Worm (Caenorhabditis elegans) whole organism, late embryonic: Measurements from ENCODE around the gene Y54G2A.76.
A peak's percentile ranks its signal among the peaks of the same experiment; 100 is the strongest.

Experiments
- C08G9.2 ChIP-seq: sonication (generic microtip); optimal IDR thresholded peaks from 2 replicates; lab custom pipeline; 2016; ENCODE audit warnings: mild to moderate bottlenecking, missing genetic modification characterization, moderate library complexity, missing compliant biosample characterization
- K09A11.1 ChIP-seq: sonication (generic microtip); optimal IDR thresholded peaks from 2 replicates; lab custom pipeline; 2017; ENCODE audit warnings: antibody characterized with exemption, mild to moderate bottlenecking, missing genetic modification characterization, missing compliant biosample characterization; ENCODE audit not compliant: insufficient read depth
- T23F11.4 ChIP-seq: fragments of 200-800 bp; sonication (Bioruptor generic); optimal IDR thresholded peaks from 2 replicates; lab custom pipeline; 2018; ENCODE audit warnings: mild to moderate bottlenecking, missing genetic modification characterization, missing compliant biosample characterization
- Y22D7AL.16 ChIP-seq: sonication (generic microtip); optimal IDR thresholded peaks from 2 replicates; lab custom pipeline; 2016; ENCODE audit warnings: missing genetic modification characterization, missing compliant biosample characterization
- ama-1 ChIP-seq: fragments of 150-350 bp; optimal IDR thresholded peaks from 2 replicates; lab custom pipeline; 2014
- ceh-18 ChIP-seq: sonication (generic microtip); optimal IDR thresholded peaks from 2 replicates; lab custom pipeline; 2016; ENCODE audit warnings: missing genetic modification characterization, missing compliant biosample characterization
- ceh-19 ChIP-seq: fragments of 200-800 bp; sonication (Bioruptor generic); optimal IDR thresholded peaks from 2 replicates; lab custom pipeline; 2018; ENCODE audit warnings: mild to moderate bottlenecking, missing genetic modification characterization, missing compliant biosample characterization
- ceh-31 ChIP-seq: sonication (generic microtip); optimal IDR thresholded peaks from 2 replicates; lab custom pipeline; 2016; ENCODE audit warnings: missing genetic modification characterization, missing compliant biosample characterization
- ceh-48 ChIP-seq: sonication (generic microtip); optimal IDR thresholded peaks from 2 replicates; lab custom pipeline; 2016; ENCODE audit warnings: missing genetic modification characterization, inconsistent platforms, missing compliant biosample characterization
- ceh-9 ChIP-seq: sonication (generic microtip); optimal IDR thresholded peaks from 2 replicates; lab custom pipeline; 2016; ENCODE audit warnings: mild to moderate bottlenecking, missing genetic modification characterization, inconsistent platforms, missing compliant biosample characterization
- dve-1 ChIP-seq: sonication (generic microtip); optimal IDR thresholded peaks from 2 replicates; lab custom pipeline; 2017; ENCODE audit warnings: antibody characterized with exemption, mild to moderate bottlenecking, missing genetic modification characterization, missing compliant biosample characterization
- fax-1 ChIP-seq: sonication (generic microtip); optimal IDR thresholded peaks from 2 replicates; lab custom pipeline; 2016; ENCODE audit warnings: missing genotype, missing genetic modification characterization, missing compliant biosample characterization
- fkh-6 ChIP-seq: sonication (generic microtip); optimal IDR thresholded peaks from 2 replicates; lab custom pipeline; 2016; ENCODE audit warnings: missing genetic modification characterization, missing compliant biosample characterization
- gmeb-2 ChIP-seq: sonication (generic microtip); optimal IDR thresholded peaks from 2 replicates; lab custom pipeline; 2016; ENCODE audit warnings: missing genetic modification characterization, inconsistent platforms, missing compliant biosample characterization
- hlh-15 ChIP-seq: sonication (generic microtip); optimal IDR thresholded peaks from 2 replicates; lab custom pipeline; 2016; ENCODE audit warnings: missing genetic modification characterization, missing compliant biosample characterization
- hlh-8 ChIP-seq: sonication (generic microtip); optimal IDR thresholded peaks from 2 replicates; lab custom pipeline; 2016; ENCODE audit warnings: missing genotype, missing genetic modification characterization, missing compliant biosample characterization
- lim-6 ChIP-seq: sonication (generic microtip); optimal IDR thresholded peaks from 2 replicates; lab custom pipeline; 2016; ENCODE audit warnings: missing genetic modification characterization, missing compliant biosample characterization
- lin-11 ChIP-seq: fragments of 200-800 bp; sonication (Bioruptor generic); optimal IDR thresholded peaks from 2 replicates; lab custom pipeline; 2018; ENCODE audit warnings: mild to moderate bottlenecking, missing genetic modification characterization, missing compliant biosample characterization
- madf-2 ChIP-seq: sonication (generic microtip); optimal IDR thresholded peaks from 2 replicates; lab custom pipeline; 2017; ENCODE audit warnings: missing genetic modification characterization, missing compliant biosample characterization
- mec-3 ChIP-seq: sonication (generic microtip); optimal IDR thresholded peaks from 2 replicates; lab custom pipeline; 2016; ENCODE audit warnings: borderline replicate concordance, missing genetic modification characterization, missing compliant biosample characterization
- nhr-232 ChIP-seq: sonication (generic microtip); optimal IDR thresholded peaks from 2 replicates; lab custom pipeline; 2016; ENCODE audit warnings: missing genetic modification characterization, missing compliant biosample characterization
- pag-3 ChIP-seq: sonication (generic microtip); optimal IDR thresholded peaks from 2 replicates; lab custom pipeline; 2016; ENCODE audit warnings: missing compliant biosample characterization, missing genetic modification characterization, borderline replicate concordance
- pax-1 ChIP-seq: fragments of 150-350 bp; optimal IDR thresholded peaks from 2 replicates; lab custom pipeline; 2014; ENCODE audit warnings: missing biosample characterization, missing genetic modification characterization
- pha-2 ChIP-seq: sonication (generic microtip); optimal IDR thresholded peaks from 2 replicates; lab custom pipeline; 2017; ENCODE audit warnings: mild to moderate bottlenecking, missing genetic modification characterization, missing compliant biosample characterization
- pha-4 ChIP-seq: fragments of 150-350 bp; optimal IDR thresholded peaks from 2 replicates; lab custom pipeline; 2018; ENCODE audit warnings: missing biosample characterization, missing genetic modification reagents, missing genetic modification characterization
- pqm-1 ChIP-seq: sonication (generic microtip); optimal IDR thresholded peaks from 2 replicates; lab custom pipeline; 2016; ENCODE audit warnings: missing genetic modification characterization, missing compliant biosample characterization
- pros-1 ChIP-seq: fragments of 150-350 bp; optimal IDR thresholded peaks from 2 replicates; lab custom pipeline; 2014; ENCODE audit warnings: missing biosample characterization, missing genetic modification reagents, missing genetic modification characterization
- ref-2 ChIP-seq: sonication (generic microtip); optimal IDR thresholded peaks from 2 replicates; lab custom pipeline; 2016; ENCODE audit warnings: missing genetic modification characterization, missing compliant biosample characterization
- rnt-1 ChIP-seq: sonication (generic microtip); optimal IDR thresholded peaks from 2 replicates; lab custom pipeline; 2016; ENCODE audit warnings: missing genetic modification characterization, missing compliant biosample characterization
- sox-2 ChIP-seq: fragments of 200-800 bp; sonication (Bioruptor generic); IDR thresholded peaks from 2 replicates; pipeline ENCODE4 v1.3.6; 2022; ENCODE audit warnings: missing genetic modification reagents, missing genetic modification characterization, missing compliant biosample characterization
- sox-4 ChIP-seq: sonication (generic microtip); optimal IDR thresholded peaks from 2 replicates; lab custom pipeline; 2017; ENCODE audit warnings: mild to moderate bottlenecking, missing genetic modification characterization, inconsistent platforms, missing compliant biosample characterization
- tbx-2 ChIP-seq: sonication (generic microtip); optimal IDR thresholded peaks from 2 replicates; lab custom pipeline; 2016; ENCODE audit warnings: missing genetic modification characterization, missing compliant biosample characterization
- ttx-3 ChIP-seq: sonication (generic microtip); optimal IDR thresholded peaks from 2 replicates; lab custom pipeline; 2016; ENCODE audit warnings: missing genetic modification reagents, missing genetic modification characterization, missing compliant biosample characterization
- unc-3 ChIP-seq, 2 experiments: fragments of 200-800 bp in 1 of 2; sonication (Bioruptor generic) in 1 of 2; sonication (generic microtip) in 1 of 2; conservative IDR thresholded peaks in 1 of 2; optimal IDR thresholded peaks in 1 of 2; 2 replicates each; pipeline versions ENCODE4 v1.3.6 to Lab custom; 2016 to 2022; ENCODE audit warnings: missing compliant biosample characterization in 2 of 2, missing genetic modification characterization in 2 of 2, missing genetic modification reagents in 1 of 2
- unc-42 ChIP-seq: sonication (generic microtip); optimal IDR thresholded peaks from 2 replicates; lab custom pipeline; 2016; ENCODE audit warnings: missing genotype, missing genetic modification characterization, missing compliant biosample characterization
- unc-55 ChIP-seq: sonication (generic microtip); optimal IDR thresholded peaks from 2 replicates; lab custom pipeline; 2017; ENCODE audit warnings: missing biosample characterization, missing genetic modification reagents, missing genetic modification characterization
- unc-86 ChIP-seq: sonication (generic microtip); optimal IDR thresholded peaks from 2 replicates; lab custom pipeline; 2016; ENCODE audit warnings: missing genetic modification characterization, missing compliant biosample characterization

The Y54G2A.76 gene

DNA sequence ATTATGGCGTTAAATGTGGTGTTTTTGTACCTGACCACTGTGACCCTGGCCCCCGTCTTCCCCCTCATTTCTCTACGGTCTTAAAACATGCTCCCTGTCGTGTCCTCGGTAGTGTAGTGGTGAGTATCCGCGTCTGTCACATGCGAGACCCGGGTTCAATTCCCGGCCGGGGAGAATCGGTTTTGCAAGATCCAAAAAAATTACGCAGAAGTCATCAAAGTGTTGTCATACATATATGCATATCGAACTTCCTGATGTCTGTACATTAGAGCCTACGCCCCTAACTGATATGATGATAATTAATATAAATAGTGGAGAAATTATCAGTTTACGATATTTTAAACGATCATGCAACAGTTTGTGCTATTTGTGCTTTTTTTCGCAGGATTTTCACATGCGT lies 3.7 kb upstream of the Y54G2A.76 start, which contains the start of gene Y54G2A.45 (continued):
- TF ChIP-seq ref-2 (tag; lab: Kevin White, UChicago) (peak; percentile 46), fax-1 (tag; lab: Kevin White, UChicago) (no peak), C08G9.2 (tag; lab: Kevin White, UChicago) (no peak), mec-3 (tag; lab: Kevin White, UChicago) (no peak), pha-2 (tag; lab: Kevin White, UChicago) (no peak), ceh-31 (tag; lab: Kevin White, UChicago) (no peak), ama-1 (no peak), lin-11 (tag; lab: Kevin White, UChicago) (no peak), unc-3 (GFP tag; conservative IDR thresholded peaks at IDR 0.05; lab: Robert Waterston, UW) (no peak), unc-3 (tag; optimal IDR thresholded peaks at IDR 0.05; lab: Kevin White, UChicago) (no peak), K09A11.1 (tag; lab: Kevin White, UChicago) (peak; percentile 5), unc-86 (tag; lab: Kevin White, UChicago) (peak; percentile 51), pha-4 (no peak), nhr-232 (tag; lab: Kevin White, UChicago) (peak; percentile 47), unc-55 (GFP tag; lab: Kevin White, UChicago) (no peak), tbx-2 (peak; percentile 44), lim-6 (tag; lab: Kevin White, UChicago) (no peak), ttx-3 (tag; lab: Kevin White, UChicago) (peak; percentile 37), dve-1 (tag; lab: Kevin White, UChicago) (peak; percentile 75), T23F11.4 (peak; percentile 17), ceh-19 (GFP tag; lab: Kevin White, UChicago) (no peak), Y22D7AL.16 (tag; lab: Kevin White, UChicago) (peak; percentile 49), rnt-1 (tag; lab: Kevin White, UChicago) (no peak), unc-42 (tag; lab: Kevin White, UChicago) (no peak), sox-4 (tag; lab: Kevin White, UChicago) (peak; percentile 22), sox-2 (no peak)

DNA sequence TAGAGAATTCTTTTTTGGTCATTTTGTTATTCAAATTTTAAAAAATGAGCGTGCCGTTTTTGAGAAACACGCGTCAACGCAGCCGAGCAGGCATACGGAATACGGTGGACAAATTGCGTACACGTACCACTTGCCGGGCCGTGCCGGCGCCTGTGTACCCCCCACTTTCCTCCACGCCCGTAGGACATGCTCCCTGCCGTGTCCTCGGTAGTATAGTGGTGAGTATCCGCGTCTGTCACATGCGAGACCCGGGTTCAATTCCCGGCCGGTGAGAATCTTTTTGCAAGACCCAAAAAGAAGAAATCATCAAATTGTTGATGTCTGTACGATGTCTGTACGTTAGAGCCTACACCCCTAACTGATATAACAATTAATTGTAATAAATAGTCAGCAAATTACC lies 1.1 kb upstream of the Y54G2A.76 start:
- no peak for TF ChIP-seq unc-55 (GFP tag; lab: Kevin White, UChicago)
- TF ChIP-seq fkh-6 (tag; lab: Kevin White, UChicago) = no peak
- no peak for TF ChIP-seq gmeb-2 (tag; lab: Kevin White, UChicago)
- TF ChIP-seq pag-3 (tag; lab: Kevin White, UChicago) = no peak
- TF ChIP-seq sox-2 = no peak
- TF ChIP-seq, all 69 proteins: peak for 0

DNA sequence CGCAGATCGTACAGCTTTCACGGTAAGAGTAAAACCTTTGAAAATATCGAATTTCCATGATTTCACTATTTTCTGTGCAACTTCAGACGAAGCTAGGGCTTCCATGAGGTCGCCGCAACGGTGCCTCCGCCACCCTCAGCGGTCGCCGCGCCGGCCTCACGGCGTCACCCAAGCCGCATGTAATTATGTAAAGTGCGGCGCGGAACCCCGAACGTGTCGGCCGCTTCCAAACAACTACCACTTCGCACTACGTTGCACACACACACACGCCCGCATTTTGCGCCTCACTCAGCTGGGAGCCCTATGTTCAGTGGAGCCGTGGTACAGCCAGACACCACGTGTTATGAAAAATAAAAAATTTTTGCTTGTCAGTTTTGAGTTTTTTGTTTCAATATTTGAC lies 7.8 kb downstream of the Y54G2A.76 start:
- no peak for TF ChIP-seq sox-4 (tag; lab: Kevin White, UChicago)
- TF ChIP-seq ttx-3 (tag; lab: Kevin White, UChicago) = no peak
- no peak for TF ChIP-seq madf-2 (tag; lab: Kevin White, UChicago)
- TF ChIP-seq ceh-48 (tag; lab: Kevin White, UChicago) = no peak
- TF ChIP-seq ceh-19 (GFP tag; lab: Kevin White, UChicago) = no peak
- no peak for TF ChIP-seq ceh-18 (tag; lab: Kevin White, UChicago)
- no peak for TF ChIP-seq fkh-6 (tag; lab: Kevin White, UChicago)
- TF ChIP-seq ceh-9 = no peak
- TF ChIP-seq pqm-1 (tag; lab: Kevin White, UChicago) = no peak
- TF ChIP-seq, all 69 proteins: peak for 0

- TF ChIP-seq hlh-8 (tag; lab: Kevin White, UChicago) (no peak), pax-1 (tag; lab: Kevin White, UChicago) (no peak), mec-3 (tag; lab: Kevin White, UChicago) (no peak), pha-2 (tag; lab: Kevin White, UChicago) (no peak), rnt-1 (tag; lab: Kevin White, UChicago) (no peak), pros-1 (tag; lab: Kevin White, UChicago) (no peak), hlh-15 (no peak)
These were observed 10.4 kb downstream of the Y54G2A.76 start, which contains the start of gene Y54G2A.13 for ce11 chrIV:2819633-2820032. Gene Y54G2A.13 (minus strand): TSS chrIV:2819733.
